Fruit fly (Drosophila melanogaster): ENCODE results near the gene CG3552.

DNA sequence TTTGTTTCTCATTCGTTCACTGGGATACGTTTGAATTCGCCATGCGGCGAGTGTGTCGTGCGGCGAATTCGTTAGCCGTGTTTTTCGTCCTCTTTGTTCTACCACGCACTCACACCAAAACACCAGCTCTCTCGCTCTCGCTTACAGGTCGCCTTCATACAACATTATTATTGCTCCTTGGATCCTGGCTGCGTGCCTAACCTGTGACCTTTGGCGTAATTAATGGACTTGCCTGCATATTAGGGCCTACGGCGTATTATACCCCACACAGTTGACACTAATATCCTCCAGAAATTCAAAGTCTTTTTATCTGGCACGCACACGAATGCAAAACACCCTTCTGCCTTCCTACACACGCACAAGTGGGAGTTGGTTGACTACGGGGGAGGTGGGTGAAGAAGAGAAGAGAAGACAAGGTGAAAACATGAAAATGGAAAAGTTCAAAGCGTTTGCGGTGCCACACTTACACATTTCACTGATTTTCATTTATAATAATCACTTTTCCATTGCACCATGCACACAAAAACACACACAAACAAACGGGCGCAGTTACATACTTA, 46.0 kb upstream of the CG3552 start:
- TF ChIP-seq CG14014 (GFP tag; IDR thresholded peaks at IDR 0.05), result no peak
- TF ChIP-seq ro (GFP tag; IDR thresholded peaks at IDR 0.05), result no peak
- TF ChIP-seq ash1 (GFP tag; optimal IDR thresholded peaks at IDR 0.05), result no peak
- TF ChIP-seq D19A (tag; optimal IDR thresholded peaks at IDR 0.05), result no peak
- no peak for TF ChIP-seq CG7963 (GFP tag; IDR thresholded peaks at IDR 0.05; ENCODE audit: partially characterized antibody)
- TF ChIP-seq emc (GFP tag; optimal IDR thresholded peaks at IDR 0.05), result no peak
- TF ChIP-seq CG7786 (GFP tag; optimal IDR thresholded peaks at IDR 0.05), result no peak
- TF ChIP-seq Hsf (GFP tag; optimal IDR thresholded peaks at IDR 0.05), result no peak
- no peak for TF ChIP-seq Dref (GFP tag; IDR thresholded peaks at IDR 0.05)
- no peak for TF ChIP-seq Taf1 (GFP tag; IDR thresholded peaks at IDR 0.05)
- no peak for TF ChIP-seq trh (GFP tag; optimal IDR thresholded peaks at IDR 0.05)
- no peak for TF ChIP-seq mld (GFP tag; IDR thresholded peaks at IDR 0.05; ENCODE audit: partially characterized antibody)
- no peak for TF ChIP-seq phol (tag; optimal IDR thresholded peaks at IDR 0.05)
- no peak for TF ChIP-seq CG2120 (GFP tag; optimal IDR thresholded peaks at IDR 0.05)

Data from whole organism, embryonic.